Fruit fly (Drosophila melanogaster) whole organism, adult: Measurements from ENCODE around the gene ast.

Experiments
- CG7101 ChIP-seq: fragments of 200-800 bp; sonication (Bioruptor generic); optimal IDR thresholded peaks from 2 replicates; lab custom pipeline; 2018; ENCODE audit warnings: missing biosample characterization, mild to moderate bottlenecking, missing genetic modification characterization, moderate library complexity
- cnc ChIP-seq, 2 experiments: fragments of >200 bp; optimal IDR thresholded peaks; 2 replicates each; lab custom pipeline; 2017
- tj ChIP-seq: fragments of 200-800 bp; sonication (Bioruptor generic); optimal IDR thresholded peaks from 3 replicates; lab custom pipeline; 2017; ENCODE audit warnings: missing biosample characterization, mild to moderate bottlenecking, missing genetic modification characterization, moderate library complexity
- toe ChIP-seq: fragments of 200-800 bp; sonication (Bioruptor generic); optimal IDR thresholded peaks from 2 replicates; lab custom pipeline; 2016; ENCODE audit warnings: missing biosample characterization, missing genetic modification characterization

DNA sequence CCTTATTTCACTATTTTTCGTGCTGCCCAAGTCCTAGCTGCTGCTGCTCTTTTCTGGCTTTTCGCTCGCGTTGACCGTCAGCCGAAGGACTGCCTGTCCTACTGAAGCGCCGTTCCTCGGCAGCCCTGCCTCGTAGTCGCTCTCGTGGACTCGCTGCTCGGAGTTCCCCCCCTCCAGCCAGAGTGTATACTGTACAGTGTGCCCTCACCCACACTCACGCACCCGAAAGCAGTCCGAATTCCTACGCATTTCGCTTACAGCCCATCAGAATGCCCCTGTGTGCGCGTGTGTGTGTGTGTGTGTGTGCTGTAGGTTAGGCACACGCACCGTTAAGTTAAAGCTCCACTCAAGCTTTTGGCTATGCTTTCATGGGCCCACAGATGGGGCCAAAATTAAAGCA lies 29.8 kb upstream of the ast start, which contains the start of gene IA-2:
- TF ChIP-seq tj (GFP tag; lab: Kevin White, UChicago) = no peak
- no peak for TF ChIP-seq CG7101 (tag; lab: Kevin White, UChicago)
- TF ChIP-seq cnc (optimal IDR thresholded peaks at IDR 0.05; lab: Kevin White, UChicago) = no peak
- TF ChIP-seq toe = no peak
